Worm (Caenorhabditis elegans) whole organism, young adult: ENCODE data around the gene C27A2.8.
A peak's percentile ranks its signal among the peaks of the same experiment; 100 is the strongest.

Experiments used
- B0019.2 ChIP-seq: fragments of 200-800 bp; sonication (Bioruptor generic); conservative IDR thresholded peaks from 2 replicates; pipeline ENCODE4 v1.3.6; 2022; ENCODE audit warnings: missing genetic modification reagents, missing genetic modification characterization, missing compliant biosample characterization
- B0035.1 ChIP-seq: sonication (generic microtip); optimal IDR thresholded peaks from 2 replicates; lab custom pipeline; 2016; ENCODE audit warnings: missing genetic modification characterization, mild to moderate bottlenecking, missing compliant biosample characterization, missing genotype, missing genetic modification reagents
- B0261.1 ChIP-seq: sonication (generic microtip); optimal IDR thresholded peaks from 2 replicates; lab custom pipeline; 2016; ENCODE audit warnings: mild to moderate bottlenecking, missing genetic modification characterization, moderate library complexity, missing compliant biosample characterization
- C17E4.6 ChIP-seq: fragments of 200-800 bp; sonication (Bioruptor generic); IDR thresholded peaks from 2 replicates; pipeline ENCODE4 v1.3.6; 2022; ENCODE audit warnings: missing genetic modification reagents, missing genetic modification characterization, missing compliant biosample characterization
- D2030.7 ChIP-seq: fragments of 200-800 bp; sonication (Bioruptor generic); IDR thresholded peaks from 2 replicates; pipeline ENCODE4 v1.3.6; 2022; ENCODE audit warnings: missing genetic modification reagents, missing genetic modification characterization, missing compliant biosample characterization
- F37B4.10 ChIP-seq: fragments of 200-800 bp; sonication (Bioruptor generic); IDR thresholded peaks from 2 replicates; pipeline ENCODE4 v1.3.6; 2022; ENCODE audit warnings: missing genetic modification characterization, missing compliant biosample characterization
- F39B2.1 ChIP-seq: fragments of 200-800 bp; sonication (Bioruptor generic); IDR thresholded peaks from 2 replicates; pipeline ENCODE4 v1.3.6; 2022; ENCODE audit warnings: missing genetic modification reagents, missing genetic modification characterization, missing compliant biosample characterization
- F52B5.7 ChIP-seq: sonication (generic microtip); optimal IDR thresholded peaks from 2 replicates; lab custom pipeline; 2016; ENCODE audit warnings: mild to moderate bottlenecking, missing genetic modification characterization, missing compliant biosample characterization
- T07F8.4 ChIP-seq: sonication (generic microtip); optimal IDR thresholded peaks from 2 replicates; lab custom pipeline; 2016; ENCODE audit warnings: mild to moderate bottlenecking, missing genetic modification characterization, moderate library complexity, missing compliant biosample characterization
- ZK185.1 ChIP-seq: sonication (generic microtip); optimal IDR thresholded peaks from 2 replicates; lab custom pipeline; 2016; ENCODE audit warnings: mild to moderate bottlenecking, missing genetic modification characterization, missing compliant biosample characterization; ENCODE audit not compliant: poor library complexity, severe bottlenecking
- aptf-2 ChIP-seq: fragments of 200-800 bp; sonication (Bioruptor generic); conservative IDR thresholded peaks from 2 replicates; pipeline ENCODE4 v1.3.6; 2022; ENCODE audit warnings: missing genetic modification reagents, missing genetic modification characterization, missing compliant biosample characterization
- atf-7 ChIP-seq: sonication (generic microtip); optimal IDR thresholded peaks from 2 replicates; lab custom pipeline; 2017; ENCODE audit warnings: mild to moderate bottlenecking, missing genetic modification characterization, missing compliant biosample characterization
- athp-1 ChIP-seq: sonication (generic microtip); optimal IDR thresholded peaks from 2 replicates; lab custom pipeline; 2017; ENCODE audit warnings: mild to moderate bottlenecking, missing genetic modification characterization, missing compliant biosample characterization
- attf-3 ChIP-seq: fragments of 200-800 bp; sonication (Bioruptor generic); conservative IDR thresholded peaks from 2 replicates; pipeline ENCODE4 v1.3.6; 2022; ENCODE audit warnings: missing genetic modification reagents, missing genetic modification characterization, missing compliant biosample characterization
- ceh-27 ChIP-seq: fragments of 200-800 bp; sonication (Bioruptor generic); optimal IDR thresholded peaks from 2 replicates; lab custom pipeline; 2018; ENCODE audit warnings: mild to moderate bottlenecking, missing genetic modification characterization, moderate library complexity, missing compliant biosample characterization
- ceh-79 ChIP-seq: sonication (generic microtip); optimal IDR thresholded peaks from 2 replicates; lab custom pipeline; 2017; ENCODE audit warnings: mild to moderate bottlenecking, missing genetic modification characterization, missing compliant biosample characterization
- ceh-91 ChIP-seq: fragments of 200-800 bp; sonication (Bioruptor generic); IDR thresholded peaks from 2 replicates; pipeline ENCODE4 v1.3.6; 2022; ENCODE audit warnings: missing genetic modification reagents, missing genetic modification characterization, missing compliant biosample characterization
- efl-1 ChIP-seq: fragments of 150-350 bp; optimal IDR thresholded peaks from 2 replicates; lab custom pipeline; 2014; ENCODE audit warnings: missing biosample characterization, missing genetic modification reagents, missing genetic modification characterization
- egl-44 ChIP-seq: fragments of 200-800 bp; sonication (Bioruptor generic); IDR thresholded peaks from 2 replicates; pipeline ENCODE4 v1.3.6; 2022; ENCODE audit warnings: missing genetic modification reagents, missing genetic modification characterization, missing compliant biosample characterization
- ets-4 ChIP-seq: fragments of 200-800 bp; sonication (Bioruptor generic); optimal IDR thresholded peaks from 2 replicates; lab custom pipeline; 2018; ENCODE audit warnings: mild to moderate bottlenecking, missing genetic modification characterization, missing compliant biosample characterization
- hmg-1.2 ChIP-seq: fragments of 200-800 bp; sonication (Bioruptor generic); IDR thresholded peaks from 2 replicates; pipeline ENCODE4 v1.3.6; 2022; ENCODE audit warnings: missing genetic modification reagents, missing genetic modification characterization, missing compliant biosample characterization
- hrde-1 ChIP-seq: sonication (generic microtip); optimal IDR thresholded peaks from 2 replicates; lab custom pipeline; 2016; ENCODE audit warnings: missing genetic modification characterization, mild to moderate bottlenecking, missing compliant biosample characterization, moderate library complexity, missing genotype, missing genetic modification reagents, borderline replicate concordance
- let-526 ChIP-seq: fragments of 200-800 bp; sonication (Bioruptor generic); IDR thresholded peaks from 2 replicates; pipeline ENCODE4 v1.3.6; 2022; ENCODE audit warnings: missing genetic modification reagents, missing genetic modification characterization, missing compliant biosample characterization
- lin-40 ChIP-seq: sonication (generic microtip); optimal IDR thresholded peaks from 2 replicates; lab custom pipeline; 2016; ENCODE audit warnings: missing genetic modification characterization, mild to moderate bottlenecking, missing compliant biosample characterization, missing genotype, missing genetic modification reagents
- madf-10 ChIP-seq: sonication (generic microtip); optimal IDR thresholded peaks from 2 replicates; lab custom pipeline; 2016; ENCODE audit warnings: mild to moderate bottlenecking, missing genetic modification characterization, missing compliant biosample characterization
- madf-6 ChIP-seq: fragments of 200-800 bp; sonication (Bioruptor generic); IDR thresholded peaks from 2 replicates; pipeline ENCODE4 v1.3.6; 2022; ENCODE audit warnings: missing genetic modification reagents, missing genetic modification characterization, missing compliant biosample characterization
- mes-4 ChIP-seq: sonication (generic microtip); optimal IDR thresholded peaks from 2 replicates; lab custom pipeline; 2016; ENCODE audit warnings: missing genotype, missing genetic modification characterization, missing compliant biosample characterization
- nfyb-1 ChIP-seq: fragments of 200-800 bp; sonication (Bioruptor generic); IDR thresholded peaks from 2 replicates; pipeline ENCODE4 v1.3.6; 2022; ENCODE audit warnings: missing genetic modification reagents, missing genetic modification characterization, missing compliant biosample characterization
- nhr-179 ChIP-seq: sonication (generic microtip); optimal IDR thresholded peaks from 2 replicates; lab custom pipeline; 2016; ENCODE audit warnings: mild to moderate bottlenecking, missing genetic modification characterization, missing compliant biosample characterization
- nhr-27 ChIP-seq: fragments of 200-800 bp; sonication (Bioruptor generic); optimal IDR thresholded peaks from 2 replicates; lab custom pipeline; 2018; ENCODE audit warnings: mild to moderate bottlenecking, missing genetic modification characterization, moderate library complexity, missing compliant biosample characterization
- nhr-90 ChIP-seq: sonication (generic microtip); optimal IDR thresholded peaks from 2 replicates; lab custom pipeline; 2016; ENCODE audit warnings: missing genotype, mild to moderate bottlenecking, missing genetic modification characterization, missing compliant biosample characterization
- pha-4 ChIP-seq: fragments of 150-350 bp; sonication (generic microtip); optimal IDR thresholded peaks from 2 replicates; lab custom pipeline; 2014; ENCODE audit warnings: missing biosample characterization, missing genetic modification reagents, missing genetic modification characterization
- rcor-1 ChIP-seq: fragments of 200-800 bp; sonication (Bioruptor generic); IDR thresholded peaks from 2 replicates; pipeline ENCODE4 v1.3.6; 2022; ENCODE audit warnings: missing genetic modification reagents, missing genetic modification characterization, missing compliant biosample characterization
- repo-1 ChIP-seq: sonication (generic microtip); optimal IDR thresholded peaks from 2 replicates; lab custom pipeline; 2017; ENCODE audit warnings: mild to moderate bottlenecking, missing genetic modification characterization, missing compliant biosample characterization
- snpc-1.3 ChIP-seq: sonication (generic microtip); optimal IDR thresholded peaks from 2 replicates; lab custom pipeline; 2017; ENCODE audit warnings: missing genetic modification characterization, mild to moderate bottlenecking, missing compliant biosample characterization, antibody characterized with exemption, moderate library complexity, missing genotype, missing genetic modification reagents; ENCODE audit not compliant: insufficient read depth
- somi-1 ChIP-seq: fragments of 200-800 bp; sonication (Bioruptor generic); optimal IDR thresholded peaks from 2 replicates; lab custom pipeline; 2018; ENCODE audit warnings: mild to moderate bottlenecking, missing genetic modification characterization, missing compliant biosample characterization
- xnd-1 ChIP-seq: sonication (generic microtip); optimal IDR thresholded peaks from 2 replicates; lab custom pipeline; 2016; ENCODE audit warnings: missing genotype, missing genetic modification reagents, missing genetic modification characterization, missing compliant biosample characterization
- zim-3 ChIP-seq: sonication (generic microtip); optimal IDR thresholded peaks from 2 replicates; lab custom pipeline; 2017; ENCODE audit warnings: mild to moderate bottlenecking, missing genetic modification characterization, moderate library complexity, missing compliant biosample characterization
- ztf-18 ChIP-seq: sonication (generic microtip); optimal IDR thresholded peaks from 2 replicates; lab custom pipeline; 2016; ENCODE audit warnings: missing genotype, mild to moderate bottlenecking, missing genetic modification characterization, missing compliant biosample characterization

C27A2.8 gene

DNA sequence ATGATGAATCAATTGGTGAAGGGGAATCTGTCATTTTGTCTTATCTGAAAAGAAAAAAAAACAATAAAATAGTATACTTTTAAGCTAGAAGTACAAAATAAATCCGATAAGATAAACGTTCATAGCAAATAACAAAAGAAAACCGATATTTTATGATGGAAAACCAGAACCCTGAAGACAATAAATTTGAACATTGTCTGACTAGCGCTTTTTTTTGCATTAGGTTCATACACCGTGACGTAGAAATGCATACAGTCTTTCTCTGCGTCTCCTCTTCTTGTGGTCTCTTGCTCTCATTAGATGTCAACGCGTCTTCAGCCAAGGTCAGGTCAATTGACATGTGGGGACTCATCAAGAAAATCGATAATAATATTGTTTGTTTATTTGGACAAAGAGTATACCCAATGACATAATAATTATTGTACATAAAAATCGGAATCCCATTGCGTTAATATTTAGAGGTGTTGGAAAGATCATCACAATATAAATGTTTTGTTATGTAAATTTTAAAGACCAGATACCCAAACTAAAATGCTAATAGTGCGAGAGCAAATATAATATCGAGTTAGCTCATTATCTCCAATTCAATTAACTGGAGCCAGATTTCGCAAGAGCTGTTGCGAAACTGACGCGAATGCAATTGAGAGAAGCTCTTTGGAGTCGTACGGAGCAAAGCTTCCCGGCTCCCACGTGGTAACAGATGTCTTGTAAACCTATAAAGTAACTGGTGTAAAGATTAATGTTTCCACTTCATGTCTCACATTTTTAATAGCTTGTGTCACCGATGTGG is 13.5 kb upstream of the C27A2.8 start, which contains the start of gene dsh-2 (continued):
- TF ChIP-seq B0019.2 (GFP tag; lab: Robert Waterston, UW) (no peak), lin-40 (tag; lab: Kevin White, UChicago) (peak; percentile 33), B0035.1 (tag; lab: Kevin White, UChicago) (no peak), ceh-91 (GFP tag; lab: Robert Waterston, UW) (no peak)

DNA sequence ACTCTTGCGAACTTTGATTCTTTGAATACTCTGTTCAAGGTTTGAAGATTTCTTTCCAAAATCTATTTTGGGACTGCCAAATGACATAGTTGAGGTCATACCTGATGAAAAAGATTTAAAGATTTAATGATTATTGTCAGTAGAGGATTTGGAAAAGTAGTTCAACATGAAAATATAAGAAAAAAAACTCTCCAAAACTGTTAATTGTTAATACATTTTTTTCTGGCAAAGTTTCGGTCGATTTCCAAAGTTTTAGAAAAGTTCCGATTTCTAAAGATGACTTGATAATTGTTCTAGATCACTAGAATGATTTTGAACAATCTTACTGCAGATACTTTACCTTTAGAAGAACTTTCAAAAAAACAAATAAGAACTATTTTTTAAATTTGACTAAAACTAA is 3.4 kb upstream of the C27A2.8 start, which contains the start of gene C27A2.7:
Gene C27A2.7, minus strand, starts transcription at position 101 of the 400 bp plus-strand sequence.
- TF ChIP-seq nhr-27 (tag; lab: Kevin White, UChicago): no peak
- no peak for TF ChIP-seq T07F8.4 (tag; lab: Kevin White, UChicago)
- TF ChIP-seq C17E4.6: no peak
- no peak for TF ChIP-seq F37B4.10
- TF ChIP-seq nfyb-1 (GFP tag; lab: Robert Waterston, UW): no peak
- no peak for TF ChIP-seq repo-1
- TF ChIP-seq atf-7 (tag; lab: Kevin White, UChicago): no peak
- TF ChIP-seq hrde-1 (tag; lab: Kevin White, UChicago): no peak
- TF ChIP-seq egl-44 (GFP tag; lab: Robert Waterston, UW): no peak

DNA sequence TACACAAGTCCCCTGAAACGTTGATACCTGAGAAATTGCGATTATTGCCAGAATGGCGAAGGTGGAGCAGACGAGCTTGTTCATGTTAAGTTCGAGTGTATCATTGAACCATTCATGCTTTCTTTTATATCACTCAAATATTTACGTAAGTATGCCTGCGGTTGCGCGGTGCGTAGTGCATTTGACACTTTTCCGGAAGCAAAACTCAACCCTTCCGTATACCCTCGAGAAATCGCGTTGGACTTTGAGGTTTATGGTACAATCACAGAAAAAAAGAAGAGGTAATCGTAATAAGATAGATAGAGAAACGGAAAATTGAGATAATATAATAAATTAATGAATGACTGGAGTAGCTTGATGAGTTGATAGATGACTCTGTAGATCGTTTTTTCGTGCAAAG is 1.7 kb upstream of the C27A2.8 start, which contains the start of gene idpb-2:
Gene idpb-2, minus strand, starts transcription at position 101 of the 400 bp plus-strand sequence.
- TF ChIP-seq xnd-1 (tag; lab: Kevin White, UChicago) (no peak), athp-1 (tag; lab: Kevin White, UChicago) (no peak), let-526 (GFP tag; lab: Robert Waterston, UW) (no peak)

DNA sequence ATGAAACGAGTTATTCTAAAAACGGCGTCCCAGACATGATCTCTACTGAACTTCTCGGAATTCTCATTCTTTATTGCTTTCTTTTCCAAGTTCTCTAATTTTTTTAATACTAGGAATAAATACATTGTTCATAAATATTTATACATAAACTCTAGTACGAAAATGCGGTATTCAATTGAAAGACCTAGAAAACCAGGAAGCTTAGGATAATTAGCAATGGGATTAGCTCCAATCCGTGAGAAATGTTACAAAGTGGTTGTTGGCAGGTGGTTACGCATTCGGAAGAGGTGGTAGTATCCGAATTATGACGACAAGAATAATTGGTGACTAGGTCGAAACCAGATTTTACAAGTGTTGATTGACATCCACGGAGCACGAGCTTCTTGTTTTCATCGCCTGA is 876 bp downstream of the C27A2.8 start:
- TF ChIP-seq ztf-18 (tag; lab: Kevin White, UChicago) (no peak), aptf-2 (GFP tag; lab: Robert Waterston, UW) (no peak), ZK185.1 (tag; lab: Kevin White, UChicago) (no peak), hmg-1.2 (GFP tag; lab: Robert Waterston, UW) (no peak), ceh-79 (tag; lab: Kevin White, UChicago) (no peak), ets-4 (no peak)

DNA sequence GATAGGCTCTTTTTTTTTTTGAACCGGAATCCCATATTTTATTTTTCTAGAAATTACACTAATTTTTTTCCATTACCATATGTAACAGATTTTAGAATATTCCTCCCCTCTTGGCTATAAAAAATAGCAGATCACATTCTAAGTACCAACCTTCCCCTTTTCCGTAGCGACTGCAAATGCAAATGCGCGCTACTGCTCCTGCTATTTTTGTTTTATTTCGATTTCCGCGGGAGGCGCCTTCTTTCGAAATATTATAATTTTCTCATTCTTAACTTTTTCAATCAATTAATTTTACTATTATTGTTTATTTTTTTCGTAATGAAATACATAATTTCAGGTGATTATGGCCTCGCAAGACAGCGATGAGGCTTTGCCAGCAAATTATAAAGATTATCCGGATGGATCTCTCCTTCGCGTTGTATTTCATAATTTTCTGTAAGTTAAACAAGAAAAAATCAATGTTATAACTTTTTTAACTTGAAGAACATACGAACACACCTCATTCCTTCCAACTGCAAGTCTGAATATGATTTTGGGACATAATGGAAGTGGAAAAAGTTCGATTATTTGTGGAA is 6.0 kb downstream of the C27A2.8 start, which contains the start of gene smc-5:
Gene smc-5, plus strand, starts transcription at position 332 of the 575 bp plus-strand sequence.
- no peak for TF ChIP-seq F39B2.1 (GFP tag; lab: Robert Waterston, UW)
- TF ChIP-seq aptf-2 (GFP tag; lab: Robert Waterston, UW): no peak
- no peak for TF ChIP-seq somi-1 (GFP tag; lab: Kevin White, UChicago)
- no peak for TF ChIP-seq zim-3
- no peak for TF ChIP-seq nhr-179 (tag; lab: Kevin White, UChicago)
- TF ChIP-seq F52B5.7 (tag; lab: Kevin White, UChicago): no peak
- peak; percentile 89 for TF ChIP-seq madf-6 (GFP tag; lab: Robert Waterston, UW)
- TF ChIP-seq rcor-1: peak; percentile 36; the same call in 1 of the 2 replicates
- peak; percentile 54 for TF ChIP-seq ceh-27
- peak; percentile 94 for TF ChIP-seq efl-1 (GFP tag; lab: Kevin White, UChicago)
- no peak for TF ChIP-seq pha-4 (tag; lab: Kevin White, UChicago)
- TF ChIP-seq B0261.1 (tag; lab: Kevin White, UChicago): peak; percentile 15
- TF ChIP-seq nhr-90 (tag; lab: Kevin White, UChicago): no peak
- 0 out of 2 replicates have a peak, but pooled peaks have one; percentile 31 for TF ChIP-seq attf-3
- TF ChIP-seq mes-4 (tag; lab: Kevin White, UChicago): no peak
- TF ChIP-seq snpc-1.3 (tag; lab: Kevin White, UChicago): peak; percentile 28
- no peak for TF ChIP-seq T07F8.4 (tag; lab: Kevin White, UChicago)
- TF ChIP-seq B0035.1 (tag; lab: Kevin White, UChicago): no peak
- peak; percentile 15 for TF ChIP-seq madf-10
- TF ChIP-seq D2030.7: peak; percentile 80; the same call in 1 of the 2 replicates
